Fruit fly (Drosophila melanogaster) whole organism, wandering third instar larva: ENCODE data around the gene CG6462.

ENCODE experiments used
- CG32264 ChIP-seq: fragments of 200-800 bp; sonication (Bioruptor generic); optimal IDR thresholded peaks from 2 replicates; lab custom pipeline; 2016; ENCODE audit warnings: missing biosample characterization, missing genetic modification characterization
- CG9705 ChIP-seq: fragments of 200-800 bp; sonication (Bioruptor generic); optimal IDR thresholded peaks from 2 replicates; lab custom pipeline; 2018; ENCODE audit warnings: missing biosample characterization, mild to moderate bottlenecking, missing genetic modification characterization
- Dfd ChIP-seq: fragments of >200 bp; optimal IDR thresholded peaks from 2 replicates; lab custom pipeline; 2017; ENCODE audit warnings: missing biosample characterization, missing genetic modification characterization
- HLH106 ChIP-seq: fragments of 200-800 bp; optimal IDR thresholded peaks from 3 replicates; lab custom pipeline; 2019; ENCODE audit warnings: missing biosample characterization, mild to moderate bottlenecking, missing genetic modification characterization, moderate library complexity
- Hnf4 ChIP-seq: fragments of 200-800 bp; sonication (Bioruptor generic); optimal IDR thresholded peaks from 2 replicates; lab custom pipeline; 2016; ENCODE audit warnings: missing biosample characterization, mild to moderate bottlenecking, missing genetic modification characterization
- Hr78 ChIP-seq: fragments of >200 bp; optimal IDR thresholded peaks from 2 replicates; lab custom pipeline; 2017; ENCODE audit warnings: missing biosample characterization, missing genetic modification characterization
- Hr83 ChIP-seq: fragments of 200-300 bp; sonication (Bioruptor generic); optimal IDR thresholded peaks from 2 replicates; lab custom pipeline; 2016; ENCODE audit warnings: missing biosample characterization, mild to moderate bottlenecking, missing genetic modification characterization, moderate library complexity; ENCODE audit not compliant: poor library complexity, severe bottlenecking
- Jra ChIP-seq: sonication (Bioruptor generic); optimal IDR thresholded peaks from 2 replicates; lab custom pipeline; 2016; ENCODE audit warnings: missing biosample characterization, missing genetic modification characterization
- Mio ChIP-seq: sonication (Bioruptor generic); optimal IDR thresholded peaks from 2 replicates; lab custom pipeline; 2016; ENCODE audit warnings: missing biosample characterization, missing genetic modification characterization
- N ChIP-seq: fragments of >200 bp; optimal IDR thresholded peaks from 2 replicates; lab custom pipeline; 2018; ENCODE audit warnings: missing biosample characterization, missing external identifiers, missing genetic modification characterization
- OdsH ChIP-seq: fragments of 200-800 bp; sonication (Bioruptor generic); optimal IDR thresholded peaks from 2 replicates; lab custom pipeline; 2016; ENCODE audit warnings: missing biosample characterization, mild to moderate bottlenecking, missing genetic modification characterization
- Rel ChIP-seq, 2 experiments: fragments of 200-800 bp; sonication (Bioruptor generic) in 1 of 2; optimal IDR thresholded peaks; 2 replicates in 1 of 2; 3 replicates in 1 of 2; lab custom pipeline; 2016 to 2019; ENCODE audit warnings: mild to moderate bottlenecking in 2 of 2, missing biosample characterization in 2 of 2, missing genetic modification characterization in 2 of 2, moderate library complexity in 1 of 2
- br ChIP-seq: fragments of 200-800 bp; sonication (Bioruptor generic); optimal IDR thresholded peaks from 2 replicates; lab custom pipeline; 2016; ENCODE audit warnings: missing biosample characterization, missing genetic modification characterization
- dl ChIP-seq, 2 experiments: fragments of 175-275, 200-275 bp in 1 of 2; fragments of 200-275 bp in 1 of 2; sonication (Bioruptor generic); optimal IDR thresholded peaks; lab custom pipeline; 2018; ENCODE audit warnings: mild to moderate bottlenecking in 2 of 2, missing biosample characterization in 2 of 2, missing genetic modification characterization in 2 of 2, moderate library complexity in 2 of 2; ENCODE audit not compliant: partially characterized antibody in 2 of 2, insufficient read depth in 1 of 2
- dmrt93B ChIP-seq: fragments of 200-800 bp; sonication (Bioruptor generic); optimal IDR thresholded peaks from 2 replicates; lab custom pipeline; 2018; ENCODE audit warnings: missing biosample characterization, mild to moderate bottlenecking, missing genetic modification characterization
- dsf ChIP-seq: sonication (Bioruptor generic); optimal IDR thresholded peaks from 2 replicates; lab custom pipeline; 2016; ENCODE audit warnings: missing biosample characterization, missing genetic modification characterization, borderline replicate concordance
- fru ChIP-seq: fragments of 200-800 bp; sonication (Bioruptor generic); optimal IDR thresholded peaks from 3 replicates; lab custom pipeline; 2016; ENCODE audit warnings: missing biosample characterization, mild to moderate bottlenecking, missing genetic modification characterization
- h ChIP-seq: fragments of 200-800 bp; sonication (Bioruptor generic); optimal IDR thresholded peaks from 3 replicates; lab custom pipeline; 2016; ENCODE audit warnings: missing biosample characterization, mild to moderate bottlenecking, missing genetic modification characterization
- jim ChIP-seq: fragments of 175-275, 200-325 bp; sonication (Bioruptor generic); optimal IDR thresholded peaks from 2 replicates; lab custom pipeline; 2016; ENCODE audit warnings: missing biosample characterization, mild to moderate bottlenecking, missing genetic modification characterization
- pan ChIP-seq: fragments of >200 bp; optimal IDR thresholded peaks from 2 replicates; lab custom pipeline; 2017
- psq ChIP-seq: fragments of 200-800 bp; sonication (Bioruptor generic); optimal IDR thresholded peaks from 3 replicates; lab custom pipeline; 2017; ENCODE audit warnings: missing biosample characterization, mild to moderate bottlenecking, missing genetic modification characterization, moderate library complexity
- rgr ChIP-seq: fragments of 200-800 bp; sonication (Bioruptor generic); optimal IDR thresholded peaks from 3 replicates; lab custom pipeline; 2016; ENCODE audit warnings: missing biosample characterization, mild to moderate bottlenecking, missing genetic modification characterization
- sage ChIP-seq: fragments of 200-800 bp; sonication (Bioruptor generic); optimal IDR thresholded peaks from 2 replicates; lab custom pipeline; 2016; ENCODE audit warnings: missing biosample characterization, mild to moderate bottlenecking, missing genetic modification characterization
- sv ChIP-seq: fragments of 200-800 bp; sonication (Bioruptor generic); optimal IDR thresholded peaks from 3 replicates; lab custom pipeline; 2016; ENCODE audit warnings: missing biosample characterization, missing genetic modification characterization
- tai ChIP-seq: sonication (Bioruptor generic); optimal IDR thresholded peaks from 2 replicates; lab custom pipeline; 2016; ENCODE audit warnings: missing biosample characterization, missing genetic modification characterization
- usp ChIP-seq: fragments of >200 bp; optimal IDR thresholded peaks from 2 replicates; lab custom pipeline; 2017; ENCODE audit warnings: missing biosample characterization, missing genetic modification characterization

Gene CG6462

DNA sequence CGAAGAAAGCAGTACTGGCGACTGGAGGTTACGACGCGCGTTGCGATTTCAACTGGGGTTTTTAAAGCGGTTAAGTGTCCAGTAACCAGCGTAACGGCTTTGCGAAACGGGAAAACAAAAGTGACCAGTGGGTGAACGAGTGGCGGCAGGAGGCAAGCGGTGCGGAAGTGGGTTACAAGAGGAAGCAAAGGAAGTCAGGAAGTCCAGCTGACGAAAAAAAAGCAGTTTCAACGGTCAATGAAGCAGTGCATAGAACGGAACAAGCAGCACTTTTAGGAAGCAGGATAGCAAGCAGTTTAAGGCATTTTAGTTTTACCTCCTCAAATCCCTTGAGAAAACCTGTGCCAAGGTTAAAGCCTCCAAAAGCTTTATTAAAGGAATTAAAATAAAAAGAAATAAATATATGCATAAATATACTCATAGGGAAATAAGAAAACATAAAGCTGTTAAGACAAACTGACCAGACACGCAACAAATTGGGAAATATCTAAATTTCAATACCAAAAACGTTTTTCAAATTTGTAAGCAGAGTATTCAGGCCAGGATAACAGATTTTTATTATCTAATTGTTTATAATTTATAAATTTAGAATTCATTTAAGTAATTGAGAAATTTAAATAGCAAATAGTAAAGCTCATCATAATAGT lies 22.3 kb downstream of the CG6462 start, which contains the start of gene CG6592:
CG6592 (plus strand) TSS at position 597 of the 647 bp plus-strand sequence.
- TF ChIP-seq Hnf4 (GFP tag; lab: Kevin White, UChicago), result no peak
- TF ChIP-seq CG32264 (GFP tag; lab: Kevin White, UChicago), result no peak
- no peak for TF ChIP-seq CG9705 (GFP tag; lab: Kevin White, UChicago)
- TF ChIP-seq usp, result no peak
- TF ChIP-seq br (GFP tag; lab: Kevin White, UChicago), result peak; percentile 4
- TF ChIP-seq N (GFP tag; lab: Kevin White, UChicago), result no peak
- TF ChIP-seq fru (GFP tag; lab: Kevin White, UChicago), result no peak
- TF ChIP-seq OdsH (GFP tag; lab: Kevin White, UChicago), result no peak
- TF ChIP-seq dmrt93B (GFP tag; lab: Kevin White, UChicago), result peak; percentile 15
- peak; percentile 41 for TF ChIP-seq rgr
- no peak for TF ChIP-seq dsf
- no peak for TF ChIP-seq Hr83 (GFP tag; lab: Kevin White, UChicago)
- no peak for TF ChIP-seq sage (GFP tag; lab: Kevin White, UChicago)
- TF ChIP-seq dl (GFP tag; optimal IDR thresholded peaks at IDR 0.05; lab: Kevin White, UChicago; ENCODE audit: insufficient read depth in 1 of 2, partially characterized antibody in 2 of 2), result no peak
- TF ChIP-seq HLH106 (tag; lab: Kevin White, UChicago), result peak; percentile 22
- TF ChIP-seq psq (GFP tag; lab: Kevin White, UChicago), result no peak
- TF ChIP-seq jim (GFP tag; lab: Kevin White, UChicago), result no peak

DNA sequence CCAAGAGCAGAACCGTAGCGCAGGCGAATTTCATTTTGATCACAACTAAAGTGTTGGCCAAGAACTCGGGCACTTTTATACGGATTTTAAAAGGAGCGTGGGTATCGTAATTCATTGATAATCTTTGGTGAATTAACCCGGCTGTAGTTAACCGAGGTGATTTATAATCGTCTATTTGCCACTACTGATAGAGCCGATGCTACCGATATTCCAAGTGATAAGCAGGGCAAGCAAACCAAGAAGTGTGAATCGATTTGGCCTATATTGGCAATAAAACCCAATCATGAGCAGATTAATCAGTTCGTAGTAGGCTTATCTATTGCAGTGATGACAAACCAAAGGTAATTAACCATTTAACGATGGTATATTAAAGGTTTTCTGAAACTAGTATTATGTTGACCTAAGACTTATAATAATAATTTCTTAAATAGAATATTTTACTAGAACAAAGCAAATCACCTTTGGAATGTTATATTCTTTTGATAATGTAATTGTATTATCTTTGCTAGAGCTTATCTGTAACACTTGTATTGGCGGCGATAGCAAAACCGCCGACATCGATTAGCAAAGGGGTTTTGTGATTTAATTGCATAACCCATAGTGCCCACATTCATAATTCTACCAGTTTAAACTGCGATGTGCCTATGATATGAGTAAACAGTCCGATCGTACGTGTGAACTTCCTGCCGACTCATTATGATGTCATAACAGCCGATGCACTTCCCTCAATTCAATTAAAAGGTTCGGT lies 26.1 kb downstream of the CG6462 start, which contains the start of gene CG10472:
CG10472 (minus strand) TSS at position 51 of the 748 bp plus-strand sequence.
- TF ChIP-seq br (GFP tag; lab: Kevin White, UChicago), result no peak
- no peak for TF ChIP-seq rgr
- TF ChIP-seq Jra (GFP tag; lab: Kevin White, UChicago), result no peak

- TF ChIP-seq tai (no peak), h (GFP tag; lab: Kevin White, UChicago) (peak; percentile 44), Rel (GFP tag; optimal IDR thresholded peaks at IDR 0.05; lab: Kevin White, UChicago) (peak; percentile 0), Rel (tag; optimal IDR thresholded peaks at IDR 0.05; lab: Kevin White, UChicago) (no peak)
- TF ChIP-seq, all 38 proteins: peak for 2
Measured at dm6 chr3L:6065881-6066389, 29.0 kb downstream of the CG6462 start, which contains the start of gene CG42269. Gene CG42269, plus strand, starts transcription at chr3L:6066296.

DNA sequence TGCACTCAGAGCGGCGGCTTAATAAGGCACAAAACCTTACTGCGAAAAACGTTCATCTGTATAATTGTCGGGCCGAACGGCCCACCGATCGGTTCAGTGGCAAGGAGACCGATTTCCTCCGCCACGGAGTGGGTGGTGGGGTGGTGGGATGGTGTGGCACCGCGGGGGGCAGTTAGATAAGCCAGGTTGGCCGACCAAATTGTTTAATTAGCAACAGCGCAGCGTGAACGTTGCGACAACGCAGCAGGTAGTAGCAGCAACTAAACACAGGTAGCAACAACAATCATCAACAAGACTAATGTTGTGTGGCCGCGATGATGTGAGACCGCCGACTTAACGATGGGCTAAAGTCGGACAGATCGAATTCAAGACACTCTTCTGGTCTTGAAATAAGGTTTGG lies 31.3 kb downstream of the CG6462 start:
- TF ChIP-seq pan (lab: Kevin White, UChicago) (no peak), Jra (GFP tag; lab: Kevin White, UChicago) (no peak), Hr78 (no peak), sv (GFP tag; lab: Kevin White, UChicago) (no peak), OdsH (GFP tag; lab: Kevin White, UChicago) (no peak), tai (no peak)
- TF ChIP-seq, all 38 proteins: peak for 0

DNA sequence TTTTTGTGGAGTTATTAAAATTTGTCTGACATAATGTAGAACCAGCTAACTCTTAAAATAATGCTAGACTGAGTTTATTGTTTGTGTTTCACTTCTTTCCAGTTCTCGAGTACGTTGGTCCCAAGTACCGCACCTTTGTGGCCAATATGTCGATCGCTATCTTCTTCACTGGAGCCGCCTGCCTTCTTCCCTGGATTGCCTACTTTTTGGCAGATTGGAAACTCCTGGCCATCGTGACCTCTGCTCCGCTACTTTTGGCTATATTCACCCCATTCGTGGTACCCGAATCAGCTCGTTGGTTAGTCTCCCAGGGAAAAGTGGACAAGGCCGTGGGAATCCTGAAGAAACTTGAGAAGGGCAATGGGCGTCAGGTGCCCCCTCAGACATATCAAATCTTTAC lies 33.2 kb downstream of the CG6462 start:
- TF ChIP-seq Hr83 (GFP tag; lab: Kevin White, UChicago), result no peak
- TF ChIP-seq HLH106 (tag; lab: Kevin White, UChicago), result no peak
- no peak for TF ChIP-seq rgr
- TF ChIP-seq Mio (GFP tag; lab: Kevin White, UChicago), result no peak
- TF ChIP-seq Dfd (GFP tag; lab: Kevin White, UChicago), result no peak
